Fruit fly (Drosophila melanogaster) whole organism, wandering third instar larva: ENCODE results near the gene Gdi.

Experiments used
- Abd-B ChIP-seq: fragments of >200 bp; optimal IDR thresholded peaks from 2 replicates; lab custom pipeline; 2017; ENCODE audit warnings: missing biosample characterization, missing genetic modification characterization
- CrebA ChIP-seq: fragments of 200-800 bp; sonication (Bioruptor generic); optimal IDR thresholded peaks from 2 replicates; lab custom pipeline; 2016; ENCODE audit warnings: missing biosample characterization, mild to moderate bottlenecking, missing genetic modification characterization, borderline replicate concordance
- Hr83 ChIP-seq: fragments of 200-300 bp; sonication (Bioruptor generic); optimal IDR thresholded peaks from 2 replicates; lab custom pipeline; 2016; ENCODE audit warnings: missing biosample characterization, mild to moderate bottlenecking, missing genetic modification characterization, moderate library complexity; ENCODE audit not compliant: poor library complexity, severe bottlenecking
- dsf ChIP-seq: sonication (Bioruptor generic); optimal IDR thresholded peaks from 2 replicates; lab custom pipeline; 2016; ENCODE audit warnings: missing biosample characterization, missing genetic modification characterization, borderline replicate concordance
- tai ChIP-seq: sonication (Bioruptor generic); optimal IDR thresholded peaks from 2 replicates; lab custom pipeline; 2016; ENCODE audit warnings: missing biosample characterization, missing genetic modification characterization

DNA sequence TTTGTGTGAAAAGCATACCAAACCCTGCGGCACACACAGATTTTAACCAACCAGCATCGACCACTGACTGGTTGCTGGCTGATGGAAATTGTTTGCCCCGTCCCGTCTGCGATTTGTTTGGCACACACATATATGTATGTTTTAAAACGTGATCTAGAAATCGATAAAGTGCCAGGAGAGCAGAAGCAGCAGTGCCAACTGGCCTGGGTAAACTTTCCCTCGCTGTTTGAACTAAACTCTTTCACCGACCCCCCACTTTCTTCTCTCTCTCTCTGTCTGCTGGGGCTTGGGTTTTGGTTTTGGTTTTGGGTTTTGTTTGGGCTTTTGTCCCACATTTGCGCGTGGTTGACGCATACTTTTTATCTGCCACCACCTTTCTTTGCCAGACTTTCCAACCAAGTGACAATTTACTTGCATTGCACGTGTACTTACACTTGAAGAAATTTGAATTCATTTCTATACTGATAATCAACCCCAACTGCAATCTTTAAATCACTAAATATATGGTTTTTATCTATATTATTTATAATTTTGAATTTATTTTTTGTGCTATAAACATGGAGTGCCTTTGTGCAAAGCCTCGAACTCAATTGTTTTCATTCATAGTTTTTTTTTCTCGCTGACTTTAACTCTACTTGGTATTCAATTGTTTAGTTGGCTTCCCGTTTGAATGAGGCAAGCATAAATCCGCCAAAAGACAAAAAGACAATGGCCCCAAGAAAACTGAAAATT lies 10.9 kb upstream of the Gdi start:
- TF ChIP-seq Hr83 (GFP tag; lab: Kevin White, UChicago) (no peak), dsf (no peak), Abd-B (GFP tag; lab: Kevin White, UChicago) (no peak), tai (GFP tag; lab: Kevin White, UChicago) (no peak), CrebA (GFP tag; lab: Kevin White, UChicago) (no peak)
